Fruit fly (Drosophila melanogaster) whole organism, embryonic: Measurements from ENCODE around the gene CG31807.

Experiments used
- BEAF-32 ChIP-seq: fragments of 200-800 bp; sonication (Bioruptor generic); optimal IDR thresholded peaks from 3 replicates; lab custom pipeline; 2017; ENCODE audit warnings: missing biosample characterization, missing genetic modification characterization, mild to moderate bottlenecking, moderate library complexity, missing genetic modification reagents
- BtbVII ChIP-seq: fragments of 200-800 bp; sonication (Bioruptor generic); optimal IDR thresholded peaks from 3 replicates; lab custom pipeline; 2017; ENCODE audit warnings: missing biosample characterization, mild to moderate bottlenecking, missing genetic modification characterization
- CG10366 ChIP-seq: fragments of 200-800 bp; sonication (Bioruptor generic); IDR thresholded peaks from 2 replicates; pipeline ENCODE4 v1.3.6; 2022; ENCODE audit warnings: missing biosample characterization, missing genetic modification characterization
- CG10654 ChIP-seq: fragments of 200-800 bp; sonication (Bioruptor generic); optimal IDR thresholded peaks from 2 replicates; lab custom pipeline; 2016; ENCODE audit warnings: missing biosample characterization, missing genetic modification characterization
- CG1233 ChIP-seq: fragments of 200-800 bp; sonication (Bioruptor generic); optimal IDR thresholded peaks from 4 replicates; lab custom pipeline; 2018; ENCODE audit warnings: missing biosample characterization, mild to moderate bottlenecking, missing genetic modification characterization
- CG13296 ChIP-seq: fragments of 200-800 bp; sonication (Bioruptor generic); optimal IDR thresholded peaks from 3 replicates; lab custom pipeline; 2018; ENCODE audit warnings: missing biosample characterization, mild to moderate bottlenecking, missing genetic modification characterization
- CG15269 ChIP-seq: fragments of 200-800 bp; sonication (Bioruptor generic); optimal IDR thresholded peaks from 2 replicates; lab custom pipeline; 2018; ENCODE audit warnings: missing biosample characterization, mild to moderate bottlenecking, missing genetic modification characterization, moderate library complexity
- CG17829 ChIP-seq: fragments of 200-800 bp; optimal IDR thresholded peaks from 2 replicates; lab custom pipeline; 2019; ENCODE audit warnings: missing biosample characterization, mild to moderate bottlenecking, missing genetic modification characterization, moderate library complexity
- CG18599 ChIP-seq: fragments of 200-800 bp; sonication (Bioruptor generic); optimal IDR thresholded peaks from 3 replicates; lab custom pipeline; 2017; ENCODE audit warnings: missing biosample characterization, missing genetic modification characterization, mild to moderate bottlenecking, moderate library complexity, missing genetic modification reagents
- CG2129 ChIP-seq: fragments of 200-800 bp; sonication (Bioruptor generic); IDR thresholded peaks from 2 replicates; pipeline ENCODE4 v1.3.6; 2022; ENCODE audit warnings: missing biosample characterization, missing genetic modification characterization; ENCODE audit not compliant: partially characterized antibody
- CG30431 ChIP-seq: fragments of 200-800 bp; sonication (Bioruptor generic); optimal IDR thresholded peaks from 2 replicates; lab custom pipeline; 2017; ENCODE audit warnings: missing biosample characterization, missing genetic modification characterization
- CG31224 ChIP-seq: fragments of 200-800 bp; sonication (Bioruptor generic); IDR thresholded peaks from 2 replicates; pipeline ENCODE4 v1.3.6; 2022; ENCODE audit warnings: missing biosample characterization, missing genetic modification characterization
- CG32532 ChIP-seq: fragments of 200-800 bp; sonication (Bioruptor generic); IDR thresholded peaks from 2 replicates; pipeline ENCODE4 v1.3.6; 2022; ENCODE audit warnings: missing biosample characterization, missing genetic modification characterization
- CG32767 ChIP-seq: fragments of 200-800 bp; sonication (Bioruptor generic); IDR thresholded peaks from 2 replicates; pipeline ENCODE4 v1.3.6; 2022; ENCODE audit warnings: missing biosample characterization, missing genetic modification characterization
- CG34422 ChIP-seq: fragments of 200-800 bp; sonication (Bioruptor generic); IDR thresholded peaks from 3 replicates; pipeline ENCODE4 v1.3.6; 2022; ENCODE audit warnings: missing biosample characterization, missing genetic modification characterization
- CG4360 ChIP-seq: fragments of 200-800 bp; sonication (Bioruptor generic); IDR thresholded peaks from 2 replicates; pipeline ENCODE4 v1.3.6; 2022; ENCODE audit warnings: missing biosample characterization, missing genetic modification characterization
- CG43689 ChIP-seq: fragments of 200-800 bp; sonication (Bioruptor generic); IDR thresholded peaks from 2 replicates; pipeline ENCODE4 v1.3.6; 2022; ENCODE audit warnings: missing biosample characterization, missing genetic modification characterization
- CG5245 ChIP-seq: fragments of 200-800 bp; sonication (Bioruptor generic); optimal IDR thresholded peaks from 3 replicates; lab custom pipeline; 2016; ENCODE audit warnings: missing biosample characterization, missing genetic modification characterization
- CG6254 ChIP-seq: fragments of 200-800 bp; sonication (Bioruptor generic); optimal IDR thresholded peaks from 3 replicates; lab custom pipeline; 2017; ENCODE audit warnings: mild to moderate bottlenecking, missing biosample characterization, missing genetic modification reagents, missing genetic modification characterization
- CG8089 ChIP-seq: fragments of 200-800 bp; sonication (Bioruptor generic); optimal IDR thresholded peaks from 3 replicates; lab custom pipeline; 2016; ENCODE audit warnings: missing biosample characterization, missing genetic modification characterization
- CG9932 ChIP-seq: fragments of 200-800 bp; sonication (Bioruptor generic); IDR thresholded peaks from 2 replicates; pipeline ENCODE4 v1.3.6; 2022; ENCODE audit warnings: missing biosample characterization, missing genetic modification characterization
- CrebB ChIP-seq: fragments of 200-800 bp; sonication (Bioruptor generic); optimal IDR thresholded peaks from 3 replicates; lab custom pipeline; 2018; ENCODE audit warnings: missing biosample characterization, mild to moderate bottlenecking, missing genetic modification characterization
- Dfd ChIP-seq, 2 experiments: fragments of >200 bp; optimal IDR thresholded peaks; 2 replicates each; lab custom pipeline; 2017; ENCODE audit warnings: missing biosample characterization in 2 of 2, missing genetic modification characterization in 2 of 2
- Ets97D ChIP-seq: fragments of 200-800 bp; sonication (Bioruptor generic); optimal IDR thresholded peaks from 3 replicates; lab custom pipeline; 2016; ENCODE audit warnings: missing biosample characterization, missing genetic modification characterization
- Fer2 ChIP-seq: fragments of 200-800 bp; sonication (Bioruptor generic); optimal IDR thresholded peaks from 2 replicates; lab custom pipeline; 2018; ENCODE audit warnings: missing biosample characterization, mild to moderate bottlenecking, missing genetic modification characterization, moderate library complexity
- H2.0 ChIP-seq: fragments of 200-800 bp; sonication (Bioruptor generic); IDR thresholded peaks from 2 replicates; pipeline ENCODE4 v1.3.6; 2022; ENCODE audit warnings: missing biosample characterization, missing genetic modification characterization
- Med ChIP-seq: fragments of 200-800 bp; sonication (Bioruptor generic); peaks from one replicate; lab custom pipeline; 2016; ENCODE audit warnings: missing biosample characterization, missing genetic modification characterization, mild to moderate bottlenecking, inconsistent platforms, moderate library complexity
- NK7.1 ChIP-seq: fragments of 200-800 bp; sonication (Bioruptor generic); optimal IDR thresholded peaks from 3 replicates; lab custom pipeline; 2016; ENCODE audit warnings: missing biosample characterization, missing genetic modification characterization
- abd-A ChIP-seq: fragments of 200-800 bp; sonication (Bioruptor generic); optimal IDR thresholded peaks from 3 replicates; lab custom pipeline; 2019; ENCODE audit warnings: missing biosample characterization, mild to moderate bottlenecking, missing genetic modification characterization, moderate library complexity
- aop ChIP-seq: fragments of 200-800 bp; sonication (Bioruptor generic); IDR thresholded peaks from 2 replicates; pipeline ENCODE4 v1.3.6; 2022; ENCODE audit warnings: missing biosample characterization, missing genetic modification characterization
- az2 ChIP-seq: fragments of 200-800 bp; sonication (Bioruptor generic); optimal IDR thresholded peaks from 3 replicates; lab custom pipeline; 2016; ENCODE audit warnings: missing biosample characterization, missing genetic modification characterization
- chinmo ChIP-seq: fragments of 200-800 bp; sonication (Bioruptor generic); IDR thresholded peaks from 4 replicates; pipeline ENCODE4 v1.3.6; 2022; ENCODE audit warnings: missing biosample characterization, missing genetic modification characterization; ENCODE audit not compliant: partially characterized antibody
- chn ChIP-seq: fragments of 200-800 bp; sonication (Bioruptor generic); optimal IDR thresholded peaks from 2 replicates; lab custom pipeline; 2016; ENCODE audit warnings: missing biosample characterization, missing genetic modification characterization
- eve ChIP-seq, 2 experiments: fragments of >200 bp; optimal IDR thresholded peaks; 2 replicates each; lab custom pipeline; 2017; ENCODE audit warnings: missing biosample characterization in 2 of 2, missing genetic modification characterization in 2 of 2
- fd3F ChIP-seq: fragments of 200-800 bp; sonication (Bioruptor generic); optimal IDR thresholded peaks from 2 replicates; lab custom pipeline; 2018; ENCODE audit warnings: missing biosample characterization, mild to moderate bottlenecking, missing genetic modification characterization, moderate library complexity
- gcm ChIP-seq: fragments of 200-800 bp; sonication (Bioruptor generic); optimal IDR thresholded peaks from 2 replicates; lab custom pipeline; 2019; ENCODE audit warnings: missing biosample characterization, mild to moderate bottlenecking, missing genetic modification characterization, moderate library complexity
- jumu ChIP-seq: fragments of 200-800 bp; sonication (Bioruptor generic); optimal IDR thresholded peaks from 3 replicates; lab custom pipeline; 2016; ENCODE audit warnings: missing biosample characterization, missing genetic modification characterization
- kni ChIP-seq: fragments of 200-800 bp; sonication (Bioruptor generic); optimal IDR thresholded peaks from 3 replicates; lab custom pipeline; 2017; ENCODE audit warnings: mild to moderate bottlenecking, missing biosample characterization, missing genetic modification reagents, missing genetic modification characterization
- lola ChIP-seq, 3 experiments: fragments of >200 bp in 2 of 3; fragments of 200-800 bp in 1 of 3; sonication (Bioruptor generic) in 1 of 3; optimal IDR thresholded peaks; 2 replicates each; lab custom pipeline; 2017 to 2019; ENCODE audit warnings: missing biosample characterization in 3 of 3, missing genetic modification characterization in 3 of 3, mild to moderate bottlenecking in 1 of 3, moderate library complexity in 1 of 3
- onecut ChIP-seq: fragments of 200-800 bp; sonication (Bioruptor generic); IDR thresholded peaks from 2 replicates; pipeline ENCODE4 v1.3.6; 2022; ENCODE audit warnings: missing biosample characterization, missing genetic modification characterization
- org-1 ChIP-seq: fragments of 200-800 bp; sonication (Bioruptor generic); optimal IDR thresholded peaks from 2 replicates; lab custom pipeline; 2017; ENCODE audit warnings: missing biosample characterization, missing genetic modification characterization
- phol ChIP-seq: fragments of 200-800 bp; sonication (Bioruptor generic); optimal IDR thresholded peaks from 3 replicates; lab custom pipeline; 2018; ENCODE audit warnings: missing biosample characterization, mild to moderate bottlenecking, missing genetic modification characterization, moderate library complexity
- pita ChIP-seq: fragments of 200-800 bp; sonication (Bioruptor generic); optimal IDR thresholded peaks from 2 replicates; lab custom pipeline; 2017; ENCODE audit warnings: missing biosample characterization, mild to moderate bottlenecking, missing genetic modification characterization
- run ChIP-seq: fragments of 200-800 bp; sonication (Bioruptor generic); optimal IDR thresholded peaks from 3 replicates; lab custom pipeline; 2018; ENCODE audit warnings: missing biosample characterization, mild to moderate bottlenecking, missing genetic modification characterization
- sd ChIP-seq: fragments of 200-800 bp; sonication (Bioruptor generic); optimal IDR thresholded peaks from 3 replicates; lab custom pipeline; 2018; ENCODE audit warnings: missing biosample characterization, mild to moderate bottlenecking, missing genetic modification characterization, moderate library complexity
- sim ChIP-seq: fragments of 200-800 bp; sonication (Bioruptor generic); IDR thresholded peaks from 2 replicates; pipeline ENCODE4 v1.3.6; 2022; ENCODE audit warnings: missing biosample characterization, missing genetic modification characterization
- slbo ChIP-seq: fragments of 200-800 bp; sonication (Bioruptor generic); IDR thresholded peaks from 2 replicates; pipeline ENCODE4 v1.3.6; 2022; ENCODE audit warnings: missing biosample characterization, missing genetic modification characterization
- so ChIP-seq: fragments of 200-800 bp; sonication (Bioruptor generic); IDR thresholded peaks from 3 replicates; pipeline ENCODE4 v1.3.6; 2022; ENCODE audit warnings: missing biosample characterization, missing genetic modification characterization
- tap ChIP-seq: fragments of 200-800 bp; optimal IDR thresholded peaks from 3 replicates; lab custom pipeline; 2019; ENCODE audit warnings: missing biosample characterization, mild to moderate bottlenecking, missing genetic modification characterization, moderate library complexity
- zen ChIP-seq: fragments of 200-800 bp; sonication (Bioruptor generic); optimal IDR thresholded peaks from 3 replicates; lab custom pipeline; 2018; ENCODE audit warnings: missing biosample characterization, mild to moderate bottlenecking, missing genetic modification characterization, moderate library complexity
- zen2 ChIP-seq: fragments of 200-800 bp; sonication (Bioruptor generic); IDR thresholded peaks from 3 replicates; pipeline ENCODE4 v1.3.6; 2022; ENCODE audit warnings: missing biosample characterization, missing genetic modification characterization; ENCODE audit not compliant: partially characterized antibody

Gene CG31807

dm6 chr2L:16647773-16648172 is 36.0 kb downstream of the CG31807 start (continued):
- peak; percentile 51 for TF ChIP-seq phol (tag; lab: Kevin White, UChicago)
- no peak for TF ChIP-seq Dfd (GFP tag; optimal IDR thresholded peaks at IDR 0.05; lab: Kevin White, UChicago)
- peak; percentile 28 for TF ChIP-seq CG17829 (tag; lab: Kevin White, UChicago)
- peak; percentile 31; the same call in 1 of the 2 replicates for TF ChIP-seq CG9932
- TF ChIP-seq run (tag; lab: Kevin White, UChicago), result peak; percentile 20
- peak; percentile 9 for TF ChIP-seq CG30431
- TF ChIP-seq az2, result no peak
- peak; percentile 54 for TF ChIP-seq CG10366 (GFP tag; lab: Robert Waterston, UW)
- no peak for TF ChIP-seq kni (GFP tag; lab: Kevin White, UChicago)
- no peak for TF ChIP-seq abd-A (tag; lab: Kevin White, UChicago)
- peak; percentile 87 for TF ChIP-seq CG18599 (GFP tag; lab: Kevin White, UChicago)
- TF ChIP-seq chinmo (GFP tag; lab: Robert Waterston, UW), result no peak
- peak; percentile 26 for TF ChIP-seq CG10654 (GFP tag; lab: Kevin White, UChicago)
- peak; percentile 47 for TF ChIP-seq BtbVII (GFP tag; lab: Kevin White, UChicago)
- no peak for TF ChIP-seq zen (tag; lab: Kevin White, UChicago)
- 0 out of 2 replicates have a peak, but pooled peaks have one; percentile 4 for TF ChIP-seq H2.0
- peak; percentile 25 for TF ChIP-seq tap (tag; lab: Kevin White, UChicago)
- TF ChIP-seq CG6254 (GFP tag; lab: Kevin White, UChicago), result no peak
- no peak for TF ChIP-seq CG8089
- no peak for TF ChIP-seq chn (GFP tag; lab: Kevin White, UChicago)
- TF ChIP-seq CrebB (tag; lab: Kevin White, UChicago), result no peak
- no peak for TF ChIP-seq sim (GFP tag; lab: Robert Waterston, UW)
- TF ChIP-seq CG2129, result no peak
- TF ChIP-seq CG13296, result peak; percentile 52
- no peak for TF ChIP-seq pita
- peak; percentile 50 for TF ChIP-seq onecut
- TF ChIP-seq jumu (GFP tag; lab: Kevin White, UChicago), result no peak
- TF ChIP-seq CG31224 (GFP tag; lab: Robert Waterston, UW), result no peak
- TF ChIP-seq CG4360 (GFP tag; lab: Robert Waterston, UW), result no peak
- TF ChIP-seq gcm, result peak; percentile 11
- no peak for TF ChIP-seq zen2 (GFP tag; lab: Robert Waterston, UW)
- no peak for TF ChIP-seq so
- no peak for TF ChIP-seq CG32767
- TF ChIP-seq NK7.1 (GFP tag; lab: Kevin White, UChicago), result no peak
- peak; percentile 12 for TF ChIP-seq CG1233 (GFP tag; lab: Kevin White, UChicago)
- peak; percentile 9 for TF ChIP-seq fd3F (GFP tag; lab: Kevin White, UChicago)
- peak; percentile 71; the same call in 1 of the 2 replicates for TF ChIP-seq slbo (GFP tag; lab: Robert Waterston, UW)
- peak in 1 of 2 experiments; percentile 70 for TF ChIP-seq eve (GFP tag; optimal IDR thresholded peaks at IDR 0.05; lab: Kevin White, UChicago)
- TF ChIP-seq CG34422, result peak; percentile 71
- no peak for TF ChIP-seq CG43689
- TF ChIP-seq Med, result peak; percentile 80
- TF ChIP-seq CG15269 (tag; lab: Kevin White, UChicago), result peak; percentile 67
- peak; percentile 70 for TF ChIP-seq CG32532
- TF ChIP-seq aop (GFP tag; lab: Robert Waterston, UW), result no peak
- peak; percentile 11 for TF ChIP-seq Fer2 (tag; lab: Kevin White, UChicago)
- TF ChIP-seq org-1 (GFP tag; lab: Kevin White, UChicago), result peak; percentile 28
- TF ChIP-seq CG5245 (GFP tag; lab: Kevin White, UChicago), result no peak
- no peak for TF ChIP-seq BEAF-32
- TF ChIP-seq Ets97D (GFP tag; lab: Kevin White, UChicago), result no peak
- peak; percentile 46 for TF ChIP-seq sd
- peak in 1 of 3 experiments; percentile 8 for TF ChIP-seq lola (GFP tag; optimal IDR thresholded peaks at IDR 0.05; lab: Kevin White, UChicago)
